Fruit fly (Drosophila melanogaster) whole organism, embryonic: Measurements from ENCODE around the gene BomBc3.

Experiments used
- Antp ChIP-seq: fragments of 200-800 bp; sonication (Bioruptor generic); optimal IDR thresholded peaks from 3 replicates; lab custom pipeline; 2016; ENCODE audit warnings: missing biosample characterization, missing genetic modification characterization
- B-H1 ChIP-seq: fragments of 200-800 bp; sonication (Bioruptor generic); IDR thresholded peaks from 3 replicates; pipeline ENCODE4 v1.3.6; 2022; ENCODE audit warnings: missing biosample characterization, missing genetic modification characterization
- CG11398 ChIP-seq: fragments of 200-800 bp; sonication (Bioruptor generic); optimal IDR thresholded peaks from 2 replicates; lab custom pipeline; 2016; ENCODE audit warnings: missing biosample characterization, missing genetic modification characterization
- CG13296 ChIP-seq: fragments of 200-800 bp; sonication (Bioruptor generic); optimal IDR thresholded peaks from 3 replicates; lab custom pipeline; 2018; ENCODE audit warnings: missing biosample characterization, mild to moderate bottlenecking, missing genetic modification characterization
- CG15479 ChIP-seq: fragments of 200-800 bp; sonication (Bioruptor generic); optimal IDR thresholded peaks from 3 replicates; lab custom pipeline; 2019; ENCODE audit warnings: missing biosample characterization, mild to moderate bottlenecking, missing genetic modification characterization, moderate library complexity
- CG16779 ChIP-seq: fragments of 200-800 bp; sonication (Bioruptor generic); IDR thresholded peaks from 2 replicates; pipeline ENCODE4 v1.3.6; 2022; ENCODE audit warnings: missing biosample characterization, missing genetic modification characterization
- CG17361 ChIP-seq: fragments of 200-800 bp; sonication (Bioruptor generic); IDR thresholded peaks from 3 replicates; pipeline ENCODE4 v1.3.6; 2022; ENCODE audit warnings: missing biosample characterization, missing genetic modification characterization
- CG17612 ChIP-seq: fragments of 200-800 bp; sonication (Bioruptor generic); IDR thresholded peaks from 2 replicates; pipeline ENCODE4 v1.3.6; 2022; ENCODE audit warnings: missing biosample characterization, missing genetic modification characterization
- CG17802 ChIP-seq: fragments of 200-800 bp; sonication (Bioruptor generic); optimal IDR thresholded peaks from 2 replicates; lab custom pipeline; 2018; ENCODE audit warnings: missing biosample characterization, mild to moderate bottlenecking, missing genetic modification characterization, moderate library complexity
- CG18764 ChIP-seq: fragments of 200-800 bp; sonication (Bioruptor generic); optimal IDR thresholded peaks from 3 replicates; lab custom pipeline; 2016; ENCODE audit warnings: missing biosample characterization, missing genetic modification characterization
- CG2129 ChIP-seq: fragments of 200-800 bp; sonication (Bioruptor generic); IDR thresholded peaks from 2 replicates; pipeline ENCODE4 v1.3.6; 2022; ENCODE audit warnings: missing biosample characterization, missing genetic modification characterization; ENCODE audit not compliant: partially characterized antibody
- CG2202 ChIP-seq: fragments of 200-800 bp; sonication (Bioruptor generic); optimal IDR thresholded peaks from 2 replicates; lab custom pipeline; 2018; ENCODE audit warnings: missing biosample characterization, mild to moderate bottlenecking, missing genetic modification characterization
- CG30020 ChIP-seq: fragments of 200-800 bp; optimal IDR thresholded peaks from 2 replicates; lab custom pipeline; 2019; ENCODE audit warnings: missing biosample characterization, mild to moderate bottlenecking, missing genetic modification characterization, moderate library complexity
- CG3065 ChIP-seq: fragments of 200-800 bp; sonication (Bioruptor generic); optimal IDR thresholded peaks from 2 replicates; lab custom pipeline; 2016; ENCODE audit warnings: missing biosample characterization, missing genetic modification characterization
- CG3407 ChIP-seq: fragments of 200-800 bp; sonication (Bioruptor generic); optimal IDR thresholded peaks from 2 replicates; lab custom pipeline; 2018; ENCODE audit warnings: missing biosample characterization, mild to moderate bottlenecking, missing genetic modification characterization
- CG42726 ChIP-seq: fragments of 200-800 bp; sonication (Bioruptor generic); IDR thresholded peaks from 2 replicates; pipeline ENCODE4 v1.3.6; 2022; ENCODE audit warnings: missing biosample characterization, missing genetic modification characterization; ENCODE audit not compliant: partially characterized antibody
- CG43689 ChIP-seq: fragments of 200-800 bp; sonication (Bioruptor generic); IDR thresholded peaks from 2 replicates; pipeline ENCODE4 v1.3.6; 2022; ENCODE audit warnings: missing biosample characterization, missing genetic modification characterization
- CG4424 ChIP-seq: fragments of 200-800 bp; sonication (Bioruptor generic); optimal IDR thresholded peaks from 3 replicates; lab custom pipeline; 2016; ENCODE audit warnings: missing biosample characterization, missing genetic modification characterization
- CG6254 ChIP-seq: fragments of 200-800 bp; sonication (Bioruptor generic); optimal IDR thresholded peaks from 3 replicates; lab custom pipeline; 2017; ENCODE audit warnings: mild to moderate bottlenecking, missing biosample characterization, missing genetic modification reagents, missing genetic modification characterization
- CG7372 ChIP-seq: fragments of 200-800 bp; sonication (Bioruptor generic); IDR thresholded peaks from 2 replicates; pipeline ENCODE4 v1.3.6; 2022; ENCODE audit warnings: missing biosample characterization, missing genetic modification characterization
- CG8388 ChIP-seq: fragments of 200-800 bp; sonication (Bioruptor generic); optimal IDR thresholded peaks from 2 replicates; lab custom pipeline; 2019; ENCODE audit warnings: missing biosample characterization, mild to moderate bottlenecking, missing genetic modification characterization, moderate library complexity
- CG9215 ChIP-seq: fragments of 200-800 bp; sonication (Bioruptor generic); IDR thresholded peaks from 2 replicates; pipeline ENCODE4 v1.3.6; 2022; ENCODE audit warnings: missing biosample characterization, missing genetic modification characterization
- CG9727 ChIP-seq: fragments of 200-800 bp; sonication (Bioruptor generic); optimal IDR thresholded peaks from 3 replicates; lab custom pipeline; 2017; ENCODE audit warnings: missing biosample characterization, mild to moderate bottlenecking, missing genetic modification characterization
- D19A ChIP-seq: fragments of 200-800 bp; optimal IDR thresholded peaks from 3 replicates; lab custom pipeline; 2019; ENCODE audit warnings: missing biosample characterization, mild to moderate bottlenecking, missing genetic modification characterization, moderate library complexity
- Lim3 ChIP-seq: fragments of 200-800 bp; sonication (Bioruptor generic); IDR thresholded peaks from 2 replicates; pipeline ENCODE4 v1.3.6; 2022; ENCODE audit warnings: missing biosample characterization, missing genetic modification characterization
- Poxn ChIP-seq: fragments of 200-800 bp; sonication (Bioruptor generic); IDR thresholded peaks from 2 replicates; pipeline ENCODE4 v1.3.6; 2022; ENCODE audit warnings: missing biosample characterization, missing genetic modification characterization
- Sin3A ChIP-seq: fragments of >200 bp; optimal IDR thresholded peaks from 2 replicates; lab custom pipeline; 2018
- Sox100B ChIP-seq: fragments of 200-800 bp; sonication (Bioruptor generic); optimal IDR thresholded peaks from 3 replicates; lab custom pipeline; 2018; ENCODE audit warnings: missing biosample characterization, mild to moderate bottlenecking, missing genetic modification characterization
- Usf ChIP-seq: fragments of 200-800 bp; sonication (Bioruptor generic); optimal IDR thresholded peaks from 2 replicates; lab custom pipeline; 2017; ENCODE audit warnings: missing genotype, missing biosample characterization, missing genetic modification characterization
- Xrp1 ChIP-seq: fragments of 200-800 bp; sonication (Bioruptor generic); IDR thresholded peaks from 2 replicates; pipeline ENCODE4 v1.3.6; 2022; ENCODE audit warnings: missing biosample characterization, missing genetic modification characterization
- YL-1 ChIP-seq: fragments of 200-800 bp; sonication (Bioruptor generic); optimal IDR thresholded peaks from 3 replicates; lab custom pipeline; 2017; ENCODE audit warnings: missing biosample characterization, mild to moderate bottlenecking, missing genetic modification characterization
- ase ChIP-seq: fragments of 200-800 bp; sonication (Bioruptor generic); IDR thresholded peaks from 3 replicates; pipeline ENCODE4 v1.3.6; 2022; ENCODE audit warnings: missing biosample characterization, missing genetic modification characterization
- ash1 ChIP-seq: fragments of 200-800 bp; sonication (Bioruptor generic); optimal IDR thresholded peaks from 2 replicates; lab custom pipeline; 2018; ENCODE audit warnings: missing biosample characterization, mild to moderate bottlenecking, missing genetic modification characterization
- ato ChIP-seq: fragments of 200-800 bp; sonication (Bioruptor generic); IDR thresholded peaks from 2 replicates; pipeline ENCODE4 v1.3.6; 2022; ENCODE audit warnings: missing biosample characterization, missing genetic modification characterization; ENCODE audit not compliant: partially characterized antibody
- bowl ChIP-seq: fragments of 200-800 bp; sonication (Bioruptor generic); IDR thresholded peaks from 2 replicates; pipeline ENCODE4 v1.3.6; 2022; ENCODE audit warnings: missing biosample characterization, missing genetic modification characterization
- cad ChIP-seq: fragments of >200 bp; optimal IDR thresholded peaks from 2 replicates; lab custom pipeline; 2017; ENCODE audit warnings: missing biosample characterization, missing genetic modification characterization
- cg ChIP-seq: fragments of 200-800 bp; sonication (Bioruptor generic); optimal IDR thresholded peaks from 3 replicates; lab custom pipeline; 2019; ENCODE audit warnings: missing biosample characterization, mild to moderate bottlenecking, missing genetic modification characterization, moderate library complexity
- chinmo ChIP-seq: fragments of 200-800 bp; sonication (Bioruptor generic); IDR thresholded peaks from 4 replicates; pipeline ENCODE4 v1.3.6; 2022; ENCODE audit warnings: missing biosample characterization, missing genetic modification characterization; ENCODE audit not compliant: partially characterized antibody
- dimm ChIP-seq: fragments of 200-800 bp; sonication (Bioruptor generic); IDR thresholded peaks from 2 replicates; pipeline ENCODE4 v1.3.6; 2022; ENCODE audit warnings: missing biosample characterization, missing genetic modification characterization
- dmrt99B ChIP-seq: fragments of 200-800 bp; sonication (Bioruptor generic); optimal IDR thresholded peaks from 2 replicates; lab custom pipeline; 2018; ENCODE audit warnings: missing biosample characterization, mild to moderate bottlenecking, missing genetic modification characterization, moderate library complexity
- dpn ChIP-seq, 2 experiments: fragments of 200-800 bp; sonication (Bioruptor generic); optimal IDR thresholded peaks; 3 replicates each; lab custom pipeline; 2016; ENCODE audit warnings: missing biosample characterization in 2 of 2, missing genetic modification characterization in 2 of 2
- gsb ChIP-seq: fragments of 200-800 bp; sonication (Bioruptor generic); IDR thresholded peaks from 2 replicates; pipeline ENCODE4 v1.3.6; 2022; ENCODE audit warnings: missing biosample characterization, missing genetic modification characterization
- gt ChIP-seq: fragments of 200-800 bp; sonication (Bioruptor generic); IDR thresholded peaks from 2 replicates; pipeline ENCODE4 v1.3.6; 2022; ENCODE audit warnings: missing biosample characterization, missing genetic modification characterization
- h ChIP-seq: fragments of >200 bp; optimal IDR thresholded peaks from 2 replicates; lab custom pipeline; 2017
- insv ChIP-seq, 2 experiments: fragments of 200-800 bp; sonication (Bioruptor generic); optimal IDR thresholded peaks; 3 replicates each; lab custom pipeline; 2016 to 2018; ENCODE audit warnings: missing biosample characterization in 2 of 2, missing genetic modification characterization in 2 of 2
- nerfin-2 ChIP-seq: fragments of 200-800 bp; sonication (Bioruptor generic); IDR thresholded peaks from 2 replicates; pipeline ENCODE4 v1.3.6; 2022; ENCODE audit warnings: missing biosample characterization, missing genetic modification characterization; ENCODE audit not compliant: partially characterized antibody
- pnt ChIP-seq: fragments of 200-800 bp; sonication (Bioruptor generic); optimal IDR thresholded peaks from 3 replicates; lab custom pipeline; 2016; ENCODE audit warnings: missing biosample characterization, missing genetic modification characterization
- sima ChIP-seq: fragments of 200-800 bp; sonication (Bioruptor generic); optimal IDR thresholded peaks from 2 replicates; lab custom pipeline; 2016; ENCODE audit warnings: missing biosample characterization, missing genetic modification characterization
- ssp ChIP-seq: fragments of 200-800 bp; sonication (Bioruptor generic); IDR thresholded peaks from 2 replicates; pipeline ENCODE4 v1.3.6; 2022; ENCODE audit warnings: missing biosample characterization, missing genetic modification characterization
- toy ChIP-seq: fragments of 200-800 bp; sonication (Bioruptor generic); IDR thresholded peaks from 2 replicates; pipeline ENCODE4 v1.3.6; 2022; ENCODE audit warnings: missing biosample characterization, missing genetic modification characterization
- twi ChIP-seq: fragments of 200-800 bp; optimal IDR thresholded peaks from 2 replicates; lab custom pipeline; 2019; ENCODE audit warnings: missing biosample characterization, mild to moderate bottlenecking, missing genetic modification characterization, moderate library complexity
- unpg ChIP-seq: fragments of 200-800 bp; sonication (Bioruptor generic); optimal IDR thresholded peaks from 3 replicates; lab custom pipeline; 2018; ENCODE audit warnings: missing biosample characterization, mild to moderate bottlenecking, missing genetic modification characterization, moderate library complexity
- usp ChIP-seq: fragments of >200 bp; optimal IDR thresholded peaks from 2 replicates; lab custom pipeline; 2017; ENCODE audit warnings: missing biosample characterization, missing genetic modification characterization

The BomBc3 gene

DNA sequence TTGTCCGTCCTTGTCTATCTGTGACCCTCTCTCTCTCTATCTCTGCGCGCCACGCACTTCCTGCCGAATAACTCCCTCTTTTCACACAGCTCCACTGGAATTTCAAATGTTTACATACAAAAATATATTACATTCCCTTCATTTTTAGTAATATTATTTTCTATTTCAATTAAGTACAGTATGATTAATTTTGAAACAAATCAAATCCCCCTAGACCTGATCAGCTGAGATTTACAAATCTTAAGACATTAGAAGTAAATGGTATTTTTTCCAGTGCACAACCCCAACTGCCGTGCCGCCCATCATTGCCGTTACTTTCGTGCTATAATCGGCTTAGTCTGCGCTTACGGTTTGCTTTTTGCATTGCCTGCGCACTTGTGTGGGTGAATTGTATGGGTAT is 21.4 kb downstream of the BomBc3 start (continued):
- no peak for TF ChIP-seq usp (GFP tag; lab: Kevin White, UChicago)
- TF ChIP-seq CG15479 (GFP tag; lab: Kevin White, UChicago) = no peak
- no peak for TF ChIP-seq B-H1 (GFP tag; lab: Robert Waterston, UW)
- TF ChIP-seq CG8388 (GFP tag; lab: Kevin White, UChicago) = peak; percentile 30
- no peak for TF ChIP-seq twi (tag; lab: Kevin White, UChicago)
- TF ChIP-seq Lim3 = no peak
- no peak for TF ChIP-seq Usf
- peak; percentile 73 for TF ChIP-seq dmrt99B (tag; lab: Kevin White, UChicago)
- TF ChIP-seq bowl (GFP tag; lab: Robert Waterston, UW) = no peak
- no peak for TF ChIP-seq YL-1 (GFP tag; lab: Kevin White, UChicago)
- TF ChIP-seq chinmo (GFP tag; lab: Robert Waterston, UW) = no peak
- peak; percentile 38 for TF ChIP-seq Sox100B (GFP tag; lab: Kevin White, UChicago)
- peak; percentile 58 for TF ChIP-seq CG4424 (GFP tag; lab: Kevin White, UChicago)
- no peak for TF ChIP-seq pnt
- TF ChIP-seq CG30020 = no peak
- no peak for TF ChIP-seq unpg
- TF ChIP-seq CG3065 (GFP tag; lab: Kevin White, UChicago) = no peak
- TF ChIP-seq Xrp1 (GFP tag; lab: Robert Waterston, UW) = 0 out of 2 replicates have a peak, but pooled peaks have one; percentile 25
- TF ChIP-seq dpn (GFP tag; optimal IDR thresholded peaks at IDR 0.05; lab: Kevin White, UChicago) = peak; percentile 12 to 35
- TF ChIP-seq Poxn = 0 out of 2 replicates have a peak, but pooled peaks have one; percentile 23
- no peak for TF ChIP-seq CG11398 (GFP tag; lab: Kevin White, UChicago)
- no peak for TF ChIP-seq CG3407 (GFP tag; lab: Kevin White, UChicago)
- peak; percentile 71 for TF ChIP-seq CG13296
- no peak for TF ChIP-seq h (lab: Kevin White, UChicago)
- no peak for TF ChIP-seq CG17612
- TF ChIP-seq toy (GFP tag; lab: Robert Waterston, UW) = no peak
- no peak for TF ChIP-seq nerfin-2
- no peak for TF ChIP-seq CG9727 (GFP tag; lab: Kevin White, UChicago)
- TF ChIP-seq CG6254 = no peak
- TF ChIP-seq Antp (GFP tag; lab: Kevin White, UChicago) = no peak
- TF ChIP-seq ash1 (GFP tag; lab: Kevin White, UChicago) = no peak
- TF ChIP-seq CG2202 (tag; lab: Kevin White, UChicago) = no peak
- no peak for TF ChIP-seq CG2129 (GFP tag; lab: Robert Waterston, UW)
- TF ChIP-seq CG17802 (tag; lab: Kevin White, UChicago) = no peak
- no peak for TF ChIP-seq insv (GFP tag; optimal IDR thresholded peaks at IDR 0.05; lab: Kevin White, UChicago)
- TF ChIP-seq CG7372 (GFP tag; lab: Robert Waterston, UW) = 0 out of 2 replicates have a peak, but pooled peaks have one; percentile 29
- no peak for TF ChIP-seq CG16779
- no peak for TF ChIP-seq CG18764 (GFP tag; lab: Kevin White, UChicago)
- TF ChIP-seq ato (GFP tag; lab: Robert Waterston, UW) = no peak
- TF ChIP-seq gt = no peak
- no peak for TF ChIP-seq gsb (GFP tag; lab: Robert Waterston, UW)
- no peak for TF ChIP-seq cad
- TF ChIP-seq CG17361 = no peak; the same call in 2 of the 3 replicates
- 0 out of 2 replicates have a peak, but pooled peaks have one; percentile 14 for TF ChIP-seq dimm (GFP tag; lab: Robert Waterston, UW)
- TF ChIP-seq CG42726 = no peak
- no peak for TF ChIP-seq Sin3A (lab: Kevin White, UChicago)
- no peak for TF ChIP-seq D19A (tag; lab: Kevin White, UChicago)
- TF ChIP-seq ssp (GFP tag; lab: Robert Waterston, UW) = no peak
- TF ChIP-seq cg (GFP tag; lab: Kevin White, UChicago) = no peak
- TF ChIP-seq sima (GFP tag; lab: Kevin White, UChicago) = no peak
- TF ChIP-seq CG9215 (GFP tag; lab: Robert Waterston, UW) = no peak
- TF ChIP-seq ase = peak; percentile 31; the same call in 1 of the 3 replicates
- no peak for TF ChIP-seq CG43689 (GFP tag; lab: Robert Waterston, UW)
